Worm (Caenorhabditis elegans): ENCODE results near the gene F57A8.7.

F57A8.7 gene

DNA sequence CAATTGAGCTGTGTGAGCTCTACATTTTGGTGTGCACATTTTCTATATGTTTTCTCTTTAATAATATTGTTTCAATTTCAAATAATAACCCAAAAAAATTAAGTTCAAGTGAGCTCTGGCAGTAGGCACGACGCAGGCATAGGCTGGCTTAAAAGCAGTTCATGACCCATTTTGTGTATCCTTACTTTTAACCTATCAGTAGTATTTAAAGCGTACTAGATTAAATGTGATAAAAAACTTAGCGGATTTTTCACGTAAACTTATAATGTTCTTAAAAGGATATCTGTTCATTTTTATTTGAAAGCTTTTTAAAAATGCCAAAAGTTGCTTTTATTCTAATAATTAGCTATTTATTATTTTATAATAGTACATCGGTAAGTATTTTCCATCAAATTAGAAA, 47.8 kb downstream of the F57A8.7 start, which contains the start of gene C08B6.6:
TSS of gene C08B6.6 (plus strand) at position 301 of the 400 bp plus-strand sequence.
- TF ChIP-seq C04F5.9 (tag; optimal IDR thresholded peaks at IDR 0.05), result no peak
- TF ChIP-seq irx-1 (tag; optimal IDR thresholded peaks at IDR 0.05), result no peak
- no peak for TF ChIP-seq swsn-7 (tag; optimal IDR thresholded peaks at IDR 0.05)
- TF ChIP-seq F16B12.6 (tag; optimal IDR thresholded peaks at IDR 0.05), result no peak
- no peak for TF ChIP-seq isw-1 (GFP tag; IDR thresholded peaks at IDR 0.05)
- no peak for TF ChIP-seq nhr-11 (tag; optimal IDR thresholded peaks at IDR 0.05)
- TF ChIP-seq dpl-1 (GFP tag; optimal IDR thresholded peaks at IDR 0.05), result no peak

ce11 chrV:10124799-10125548, 49.4 kb downstream of the F57A8.7 start, which contains the start of gene C08B6.10:
TSS of gene C08B6.10 (plus strand) at chrV:10125498.
- no peak for TF ChIP-seq pqm-1 (tag; optimal IDR thresholded peaks at IDR 0.05)
- no peak for TF ChIP-seq unc-62 (GFP tag; optimal IDR thresholded peaks at IDR 0.05)
- no peak for TF ChIP-seq swsn-7 (tag; optimal IDR thresholded peaks at IDR 0.05)
- no peak for TF ChIP-seq sup-37 (GFP tag; optimal IDR thresholded peaks at IDR 0.05)
- TF ChIP-seq C16A3.4 (tag; optimal IDR thresholded peaks at IDR 0.05), result no peak
- TF ChIP-seq ztf-11 (tag; optimal IDR thresholded peaks at IDR 0.05), result no peak
- peak; percentile 19 for TF ChIP-seq blmp-1 (tag; optimal IDR thresholded peaks at IDR 0.05)
- peak; percentile 34 for TF ChIP-seq elt-2 (tag; optimal IDR thresholded peaks at IDR 0.05)
- TF ChIP-seq elt-3 (tag; optimal IDR thresholded peaks at IDR 0.05), result peak in 1 of 6 experiments; percentile 23
